Worm (Caenorhabditis elegans) whole organism, L4 larva: ENCODE measurements around the gene twk-14.

Experiments
- ama-1 ChIP-seq: fragments of 150-350 bp; optimal IDR thresholded peaks from 2 replicates; lab custom pipeline; 2014; ENCODE audit warnings: inconsistent platforms, mixed read lengths
- ceh-44 ChIP-seq: fragments of 200-800 bp; sonication (Bioruptor generic); IDR thresholded peaks from 2 replicates; pipeline ENCODE4 v1.3.6; 2022; ENCODE audit warnings: missing genetic modification reagents, missing genetic modification characterization, missing compliant biosample characterization
- cey-2 ChIP-seq: sonication (generic microtip); optimal IDR thresholded peaks from 3 replicates; lab custom pipeline; 2017; ENCODE audit warnings: missing genetic modification characterization, mild to moderate bottlenecking, missing compliant biosample characterization, antibody characterized with exemption, borderline replicate concordance; ENCODE audit not compliant: insufficient read depth
- dpl-1 ChIP-seq: fragments of 150-350 bp; optimal IDR thresholded peaks from 2 replicates; lab custom pipeline; 2014; ENCODE audit warnings: missing biosample characterization, missing genetic modification reagents, missing genetic modification characterization
- dve-1 ChIP-seq: sonication (generic microtip); optimal IDR thresholded peaks from 2 replicates; lab custom pipeline; 2017; ENCODE audit warnings: antibody characterized with exemption, mild to moderate bottlenecking, missing genetic modification characterization, missing compliant biosample characterization; ENCODE audit not compliant: insufficient read depth
- lin-29 ChIP-seq: fragments of 200-800 bp; sonication (Bioruptor generic); IDR thresholded peaks from 2 replicates; pipeline ENCODE4 v1.3.6; 2022; ENCODE audit warnings: missing genetic modification reagents, missing genetic modification characterization, missing compliant biosample characterization
- lin-39 ChIP-seq: fragments of 150-350 bp; optimal IDR thresholded peaks from 2 replicates; lab custom pipeline; 2014; ENCODE audit warnings: missing biosample characterization, missing genetic modification reagents, missing genetic modification characterization
- lsy-2 ChIP-seq, 2 experiments: fragments of 150-350 bp in 1 of 2; sonication (generic microtip) in 1 of 2; optimal IDR thresholded peaks; 2 replicates each; lab custom pipeline; 2014 to 2017; ENCODE audit warnings: missing biosample characterization in 2 of 2, missing genetic modification characterization in 2 of 2
- nhr-10 ChIP-seq: fragments of 150-350 bp; optimal IDR thresholded peaks from 2 replicates; lab custom pipeline; 2014; ENCODE audit warnings: missing biosample characterization, missing genetic modification characterization
- nhr-76 ChIP-seq: fragments of 150-350 bp; optimal IDR thresholded peaks from 2 replicates; lab custom pipeline; 2014; ENCODE audit warnings: missing biosample characterization, missing genetic modification characterization
- pha-4 ChIP-seq, 2 experiments: fragments of 150-350 bp in 1 of 2; fragments of 200-800 bp in 1 of 2; sonication (Bioruptor generic) in 1 of 2; IDR thresholded peaks in 1 of 2; optimal IDR thresholded peaks in 1 of 2; 2 replicates each; pipeline versions ENCODE4 v1.3.6 to Lab custom; 2014 to 2022; ENCODE audit warnings: missing genetic modification characterization in 2 of 2, missing genetic modification reagents in 2 of 2, missing biosample characterization in 1 of 2, missing compliant biosample characterization in 1 of 2

ce11 chrV:12386154-12386553, 9.4 kb downstream of the twk-14 start, which contains the start of gene K01D12.15:
- no peak for TF ChIP-seq lin-39
- TF ChIP-seq dve-1 = no peak
- no peak for TF ChIP-seq nhr-76
- no peak for TF ChIP-seq dpl-1 (GFP tag; lab: Kevin White, UChicago)
- TF ChIP-seq pha-4 (GFP tag; IDR thresholded peaks at IDR 0.05; lab: Robert Waterston, UW) = no peak
- TF ChIP-seq pha-4 (tag; optimal IDR thresholded peaks at IDR 0.05; lab: Kevin White, UChicago) = no peak
- TF ChIP-seq nhr-10 = no peak
- no peak for TF ChIP-seq ceh-44 (GFP tag; lab: Robert Waterston, UW)
- TF ChIP-seq lin-29 = no peak
- no peak for TF ChIP-seq ama-1
- TF ChIP-seq cey-2 (tag; lab: Kevin White, UChicago) = no peak
- no peak for TF ChIP-seq lsy-2 (tag; optimal IDR thresholded peaks at IDR 0.05; lab: Kevin White, UChicago)
